Worm (Caenorhabditis elegans): ENCODE measurements around the gene F18A11.3.
"Not testable (repeated sequence)": the region's sequence is repeated elsewhere in the genome, so short reads cannot be mapped to it uniquely, and the experiment has no call there.

F18A11.3 gene

ce11 chrII:13082403-13082802 is 45.8 kb upstream of the F18A11.3 start, which contains the start of gene Y81G3A.6:
Y81G3A.6 (minus strand) TSS chrII:13082503.
- TF ChIP-seq pha-4 (GFP tag; IDR thresholded peaks at IDR 0.05); pha-4 (tag; optimal IDR thresholded peaks at IDR 0.05); nhr-76 (tag; optimal IDR thresholded peaks at IDR 0.05); hif-1 (tag; optimal IDR thresholded peaks at IDR 0.05): not testable (repeated sequence)

- not testable (repeated sequence) for TF ChIP-seq nhr-237 (tag; optimal IDR thresholded peaks at IDR 0.05); unc-39 (tag; optimal IDR thresholded peaks at IDR 0.05); D1046.2 (GFP tag; IDR thresholded peaks at IDR 0.05)
Measured at ce11 chrII:13080607-13081006, 44.0 kb upstream of the F18A11.3 start, which contains the start of gene Y81G3A.2. Y81G3A.2 (plus strand) TSS chrII:13080907.

ce11 chrII:13078848-13079428 is 42.3 kb upstream of the F18A11.3 start, which contains the start of gene F42G4.6:
F42G4.6 (plus strand) TSS chrII:13079378.
- no peak for TF ChIP-seq mep-1 (tag; optimal IDR thresholded peaks at IDR 0.05)
- no peak for TF ChIP-seq D1046.2 (GFP tag; IDR thresholded peaks at IDR 0.05)
- TF ChIP-seq nhr-48 (tag; optimal IDR thresholded peaks at IDR 0.05) = peak; percentile 77
- peak; percentile 97 for TF ChIP-seq php-3 (GFP tag; IDR thresholded peaks at IDR 0.05)
- TF ChIP-seq daf-8 (GFP tag; IDR thresholded peaks at IDR 0.05) = no peak
- no peak for TF ChIP-seq ceh-62 (tag; optimal IDR thresholded peaks at IDR 0.05)
- no peak for TF ChIP-seq dpl-1 (GFP tag; optimal IDR thresholded peaks at IDR 0.05)
- TF ChIP-seq lin-13 (GFP tag; optimal IDR thresholded peaks at IDR 0.05) = peak; percentile 27
- TF ChIP-seq nhr-102 (tag; optimal IDR thresholded peaks at IDR 0.05) = peak; percentile 2
- no peak for TF ChIP-seq gei-8 (GFP tag; optimal IDR thresholded peaks at IDR 0.05)
- no peak for TF ChIP-seq mdt-29 (GFP tag; IDR thresholded peaks at IDR 0.05)
- no peak for TF ChIP-seq lin-29 (GFP tag; IDR thresholded peaks at IDR 0.05)
- TF ChIP-seq nhr-42 (GFP tag; IDR thresholded peaks at IDR 0.05) = no peak
- TF ChIP-seq ceh-20 (GFP tag; IDR thresholded peaks at IDR 0.05) = 0 out of 2 replicates have a peak, but pooled peaks have one; percentile 20
- TF ChIP-seq pqm-1 (tag; optimal IDR thresholded peaks at IDR 0.05) = peak; percentile 79
- no peak for TF ChIP-seq spr-3 (GFP tag; optimal IDR thresholded peaks at IDR 0.05)
- peak; percentile 71 for TF ChIP-seq nhr-28 (tag; optimal IDR thresholded peaks at IDR 0.05)
- TF ChIP-seq nhr-77 (tag; optimal IDR thresholded peaks at IDR 0.05) = peak; percentile 36
- TF ChIP-seq pha-4 (GFP tag; IDR thresholded peaks at IDR 0.05) = no peak
- TF ChIP-seq pha-4 (tag; optimal IDR thresholded peaks at IDR 0.05) = no peak
- no peak for TF ChIP-seq T20F7.1 (GFP tag; optimal IDR thresholded peaks at IDR 0.05)
- TF ChIP-seq hlh-30 (tag; optimal IDR thresholded peaks at IDR 0.05; ENCODE audit: insufficient read depth) = peak; percentile 33
- TF ChIP-seq R02D3.7 (tag; optimal IDR thresholded peaks at IDR 0.05) = no peak
- TF ChIP-seq nhr-10 (tag; optimal IDR thresholded peaks at IDR 0.05) = no peak
- peak; percentile 78 for TF ChIP-seq hlh-11 (tag; optimal IDR thresholded peaks at IDR 0.05)
- TF ChIP-seq tra-1 (GFP tag; IDR thresholded peaks at IDR 0.05) = peak; percentile 75
- TF ChIP-seq daf-16 (GFP tag; optimal IDR thresholded peaks at IDR 0.05) = no peak
- TF ChIP-seq daf-16 (tag; optimal IDR thresholded peaks at IDR 0.05) = peak; percentile 90
- no peak for TF ChIP-seq daf-12 (tag; optimal IDR thresholded peaks at IDR 0.05)
- no peak for TF ChIP-seq ZK337.2 (GFP tag; IDR thresholded peaks at IDR 0.05)
- no peak for TF ChIP-seq ces-1 (GFP tag; optimal IDR thresholded peaks at IDR 0.05)
- TF ChIP-seq zfp-3 (GFP tag; conservative IDR thresholded peaks at IDR 0.05) = no peak
- TF ChIP-seq dmd-6 (GFP tag; IDR thresholded peaks at IDR 0.05) = peak; percentile 84
- peak; percentile 88 for TF ChIP-seq dve-1 (tag; optimal IDR thresholded peaks at IDR 0.05; ENCODE audit: insufficient read depth)

Data from whole organism, L4 larva.